Worm (Caenorhabditis elegans) whole organism, young adult: ENCODE data around the gene rsp-1.

ENCODE experiments used
- B0019.2 ChIP-seq: fragments of 200-800 bp; sonication (Bioruptor generic); conservative IDR thresholded peaks from 2 replicates; pipeline ENCODE4 v1.3.6; 2022; ENCODE audit warnings: missing genetic modification reagents, missing genetic modification characterization, missing compliant biosample characterization
- F10E7.11 ChIP-seq: sonication (generic microtip); optimal IDR thresholded peaks from 2 replicates; lab custom pipeline; 2017; ENCODE audit warnings: mild to moderate bottlenecking, missing genetic modification characterization, moderate library complexity, missing compliant biosample characterization
- F22D6.2 ChIP-seq: sonication (generic microtip); optimal IDR thresholded peaks from 2 replicates; lab custom pipeline; 2016; ENCODE audit warnings: mild to moderate bottlenecking, missing genetic modification characterization, missing compliant biosample characterization
- F23B12.7 ChIP-seq: sonication (generic microtip); optimal IDR thresholded peaks from 2 replicates; lab custom pipeline; 2017; ENCODE audit warnings: missing genetic modification characterization, mild to moderate bottlenecking, missing compliant biosample characterization, antibody characterized with exemption, moderate library complexity; ENCODE audit not compliant: insufficient read depth
- F33H1.4 ChIP-seq: fragments of 200-800 bp; sonication (Bioruptor generic); IDR thresholded peaks from 2 replicates; pipeline ENCODE4 v1.3.6; 2022; ENCODE audit warnings: missing genetic modification reagents, missing genetic modification characterization, missing compliant biosample characterization
- F39B2.1 ChIP-seq: fragments of 200-800 bp; sonication (Bioruptor generic); IDR thresholded peaks from 2 replicates; pipeline ENCODE4 v1.3.6; 2022; ENCODE audit warnings: missing genetic modification reagents, missing genetic modification characterization, missing compliant biosample characterization
- K12H6.12 ChIP-seq: fragments of 200-800 bp; sonication (Bioruptor generic); optimal IDR thresholded peaks from 2 replicates; lab custom pipeline; 2018; ENCODE audit warnings: mild to moderate bottlenecking, missing genetic modification characterization, missing compliant biosample characterization
- T07F8.4 ChIP-seq: sonication (generic microtip); optimal IDR thresholded peaks from 2 replicates; lab custom pipeline; 2016; ENCODE audit warnings: mild to moderate bottlenecking, missing genetic modification characterization, moderate library complexity, missing compliant biosample characterization
- Y53G8AR.9 ChIP-seq: fragments of 200-800 bp; sonication (Bioruptor generic); conservative IDR thresholded peaks from 2 replicates; pipeline ENCODE4 v1.3.6; 2022; ENCODE audit warnings: missing genetic modification reagents, missing genetic modification characterization, missing compliant biosample characterization
- Y56A3A.18 ChIP-seq: fragments of 200-800 bp; sonication (Bioruptor generic); IDR thresholded peaks from 2 replicates; pipeline ENCODE4 v1.3.6; 2022; ENCODE audit warnings: missing genetic modification reagents, missing genetic modification characterization, missing compliant biosample characterization
- aptf-2 ChIP-seq: fragments of 200-800 bp; sonication (Bioruptor generic); conservative IDR thresholded peaks from 2 replicates; pipeline ENCODE4 v1.3.6; 2022; ENCODE audit warnings: missing genetic modification reagents, missing genetic modification characterization, missing compliant biosample characterization
- attf-3 ChIP-seq: fragments of 200-800 bp; sonication (Bioruptor generic); conservative IDR thresholded peaks from 2 replicates; pipeline ENCODE4 v1.3.6; 2022; ENCODE audit warnings: missing genetic modification reagents, missing genetic modification characterization, missing compliant biosample characterization
- bed-2 ChIP-seq: fragments of 200-800 bp; sonication (Bioruptor generic); IDR thresholded peaks from 2 replicates; pipeline ENCODE4 v1.3.6; 2022; ENCODE audit warnings: missing genetic modification reagents, missing genetic modification characterization, missing compliant biosample characterization
- cebp-2 ChIP-seq: fragments of 200-800 bp; sonication (Bioruptor generic); IDR thresholded peaks from 2 replicates; pipeline ENCODE4 v1.3.6; 2022; ENCODE audit warnings: missing genetic modification characterization, missing compliant biosample characterization
- ceh-58 ChIP-seq: fragments of 200-800 bp; sonication (Bioruptor generic); IDR thresholded peaks from 2 replicates; pipeline ENCODE4 v1.3.6; 2022; ENCODE audit warnings: missing genetic modification characterization, missing compliant biosample characterization
- ceh-91 ChIP-seq: fragments of 200-800 bp; sonication (Bioruptor generic); IDR thresholded peaks from 2 replicates; pipeline ENCODE4 v1.3.6; 2022; ENCODE audit warnings: missing genetic modification reagents, missing genetic modification characterization, missing compliant biosample characterization
- chd-7 ChIP-seq: sonication (generic microtip); optimal IDR thresholded peaks from 2 replicates; lab custom pipeline; 2016; ENCODE audit warnings: mild to moderate bottlenecking, missing genetic modification characterization, moderate library complexity, missing compliant biosample characterization
- die-1 ChIP-seq: sonication (generic microtip); optimal IDR thresholded peaks from 2 replicates; lab custom pipeline; 2016; ENCODE audit warnings: missing genotype, mild to moderate bottlenecking, missing genetic modification characterization, missing compliant biosample characterization
- dox-1 ChIP-seq: fragments of 200-800 bp; sonication (Bioruptor generic); IDR thresholded peaks from 2 replicates; pipeline ENCODE4 v1.3.6; 2022; ENCODE audit warnings: missing genetic modification reagents, missing genetic modification characterization, missing compliant biosample characterization
- egl-44 ChIP-seq: fragments of 200-800 bp; sonication (Bioruptor generic); IDR thresholded peaks from 2 replicates; pipeline ENCODE4 v1.3.6; 2022; ENCODE audit warnings: missing genetic modification reagents, missing genetic modification characterization, missing compliant biosample characterization
- hlh-12 ChIP-seq: sonication (generic microtip); optimal IDR thresholded peaks from 2 replicates; lab custom pipeline; 2016; ENCODE audit warnings: missing genetic modification characterization, missing compliant biosample characterization
- hmg-20 ChIP-seq: fragments of 200-800 bp; sonication (Bioruptor generic); IDR thresholded peaks from 2 replicates; pipeline ENCODE4 v1.3.6; 2022; ENCODE audit warnings: missing genetic modification reagents, missing genetic modification characterization, missing compliant biosample characterization
- hrde-1 ChIP-seq: sonication (generic microtip); optimal IDR thresholded peaks from 2 replicates; lab custom pipeline; 2016; ENCODE audit warnings: missing genetic modification characterization, mild to moderate bottlenecking, missing compliant biosample characterization, moderate library complexity, missing genotype, missing genetic modification reagents, borderline replicate concordance
- hsf-1 ChIP-seq: fragments of 200-800 bp; sonication (Bioruptor generic); IDR thresholded peaks from 2 replicates; pipeline ENCODE4 v1.3.6; 2022; ENCODE audit warnings: missing genetic modification reagents, missing genetic modification characterization, missing compliant biosample characterization
- lin-26 ChIP-seq: fragments of 200-800 bp; sonication (Bioruptor generic); IDR thresholded peaks from 2 replicates; pipeline ENCODE4 v1.3.6; 2022; ENCODE audit warnings: missing genetic modification reagents, missing genetic modification characterization, missing compliant biosample characterization
- lin-54 ChIP-seq: fragments of 200-800 bp; sonication (Bioruptor generic); optimal IDR thresholded peaks from 2 replicates; lab custom pipeline; 2018; ENCODE audit warnings: mild to moderate bottlenecking, missing genetic modification characterization, missing compliant biosample characterization
- lsl-1 ChIP-seq: fragments of 200-800 bp; sonication (Bioruptor generic); optimal IDR thresholded peaks from 2 replicates; lab custom pipeline; 2018; ENCODE audit warnings: mild to moderate bottlenecking, missing genetic modification characterization, moderate library complexity, missing compliant biosample characterization
- madf-8 ChIP-seq: fragments of 200-800 bp; sonication (Bioruptor generic); conservative IDR thresholded peaks from 2 replicates; pipeline ENCODE4 v1.3.6; 2022; ENCODE audit warnings: missing genetic modification reagents, missing genetic modification characterization, missing compliant biosample characterization
- mel-28 ChIP-seq: sonication (generic microtip); optimal IDR thresholded peaks from 2 replicates; lab custom pipeline; 2016; ENCODE audit warnings: borderline replicate concordance, mild to moderate bottlenecking, missing genetic modification characterization, missing compliant biosample characterization
- mes-4 ChIP-seq: sonication (generic microtip); optimal IDR thresholded peaks from 2 replicates; lab custom pipeline; 2016; ENCODE audit warnings: missing genotype, missing genetic modification characterization, missing compliant biosample characterization
- mxl-1 ChIP-seq: sonication (generic microtip); optimal IDR thresholded peaks from 2 replicates; lab custom pipeline; 2016; ENCODE audit warnings: missing genetic modification characterization, missing compliant biosample characterization
- nfya-1 ChIP-seq: sonication (generic microtip); optimal IDR thresholded peaks from 2 replicates; lab custom pipeline; 2017; ENCODE audit warnings: antibody characterized with exemption, missing compliant biosample characterization, missing genetic modification characterization, borderline replicate concordance; ENCODE audit not compliant: insufficient read depth
- nfya-2 ChIP-seq: fragments of 200-800 bp; sonication (Bioruptor generic); IDR thresholded peaks from 2 replicates; pipeline ENCODE4 v1.3.6; 2022; ENCODE audit warnings: missing genetic modification reagents, missing genetic modification characterization, missing compliant biosample characterization
- nhr-27 ChIP-seq: fragments of 200-800 bp; sonication (Bioruptor generic); optimal IDR thresholded peaks from 2 replicates; lab custom pipeline; 2018; ENCODE audit warnings: mild to moderate bottlenecking, missing genetic modification characterization, moderate library complexity, missing compliant biosample characterization
- pha-4 ChIP-seq: fragments of 150-350 bp; sonication (generic microtip); optimal IDR thresholded peaks from 2 replicates; lab custom pipeline; 2014; ENCODE audit warnings: missing biosample characterization, missing genetic modification reagents, missing genetic modification characterization
- rcor-1 ChIP-seq: fragments of 200-800 bp; sonication (Bioruptor generic); IDR thresholded peaks from 2 replicates; pipeline ENCODE4 v1.3.6; 2022; ENCODE audit warnings: missing genetic modification reagents, missing genetic modification characterization, missing compliant biosample characterization
- rpc-1 ChIP-seq, 2 experiments: fragments of 150-350 bp in 1 of 2; sonication (generic microtip) in 1 of 2; optimal IDR thresholded peaks; 2 replicates each; lab custom pipeline; 2014 to 2018; ENCODE audit warnings: missing biosample characterization in 1 of 2, missing genetic modification characterization in 1 of 2, missing genetic modification reagents in 1 of 2, missing genotype in 1 of 2
- snpc-1.1 ChIP-seq: sonication (generic microtip); optimal IDR thresholded peaks from 2 replicates; lab custom pipeline; 2017; ENCODE audit warnings: missing genetic modification characterization, mild to moderate bottlenecking, missing compliant biosample characterization, antibody characterized with exemption, moderate library complexity, missing genotype, missing genetic modification reagents; ENCODE audit not compliant: insufficient read depth
- tbx-9 ChIP-seq: sonication (generic microtip); optimal IDR thresholded peaks from 2 replicates; lab custom pipeline; 2016; ENCODE audit warnings: borderline replicate concordance, missing genetic modification characterization, inconsistent platforms, missing compliant biosample characterization
- ztf-22 ChIP-seq: fragments of 200-800 bp; sonication (Bioruptor generic); optimal IDR thresholded peaks from 2 replicates; lab custom pipeline; 2018; ENCODE audit warnings: mild to moderate bottlenecking, missing genetic modification characterization, moderate library complexity, missing compliant biosample characterization
- ztf-25 ChIP-seq: fragments of 200-800 bp; sonication (Bioruptor generic); IDR thresholded peaks from 2 replicates; pipeline ENCODE4 v1.3.6; 2022; ENCODE audit warnings: missing genetic modification reagents, missing genetic modification characterization, missing compliant biosample characterization
- ztf-26 ChIP-seq: sonication (generic microtip); optimal IDR thresholded peaks from 2 replicates; lab custom pipeline; 2017; ENCODE audit warnings: missing genetic modification characterization, missing compliant biosample characterization
- ztf-3 ChIP-seq: fragments of 200-800 bp; sonication (Bioruptor generic); optimal IDR thresholded peaks from 2 replicates; lab custom pipeline; 2018; ENCODE audit warnings: mild to moderate bottlenecking, missing genetic modification characterization, missing compliant biosample characterization

The rsp-1 gene

DNA sequence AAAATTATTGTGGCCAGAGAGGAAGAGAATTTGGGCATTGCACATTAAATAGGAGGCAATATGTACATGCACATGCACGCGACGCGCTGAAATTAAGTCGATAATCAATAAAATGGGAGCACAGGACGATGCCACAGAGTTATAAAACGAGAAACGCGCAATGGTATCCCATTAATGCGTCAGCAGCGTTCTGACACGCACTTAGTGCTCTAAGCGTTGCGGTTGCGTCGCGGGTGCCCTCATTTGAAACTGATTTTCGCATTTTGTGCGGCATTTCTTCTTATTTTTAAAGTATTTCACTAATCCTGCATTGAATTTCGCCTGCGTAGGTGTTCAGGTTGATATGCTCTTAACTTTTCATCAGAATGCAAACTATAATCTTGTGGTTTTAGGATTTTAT lies at the start of gene rsp-1 (continued):
- TF ChIP-seq pha-4 (tag; lab: Kevin White, UChicago): no peak
- peak; percentile 85 for TF ChIP-seq F23B12.7
- no peak for TF ChIP-seq mxl-1 (tag; lab: Kevin White, UChicago)
- TF ChIP-seq tbx-9 (tag; lab: Kevin White, UChicago): no peak
- TF ChIP-seq egl-44 (GFP tag; lab: Robert Waterston, UW): 0 out of 2 replicates have a peak, but pooled peaks have one; percentile 29
- TF ChIP-seq nfya-2: no peak
- TF ChIP-seq ztf-26: peak; percentile 71
- peak; percentile 42 for TF ChIP-seq snpc-1.1 (tag; lab: Kevin White, UChicago)
- peak; percentile 80 for TF ChIP-seq K12H6.12
- TF ChIP-seq madf-8: peak; percentile 57
- TF ChIP-seq cebp-2: no peak
- no peak for TF ChIP-seq hmg-20
- no peak for TF ChIP-seq aptf-2 (GFP tag; lab: Robert Waterston, UW)
- TF ChIP-seq ceh-91: peak; percentile 73
- TF ChIP-seq nhr-27 (tag; lab: Kevin White, UChicago): no peak
- peak; percentile 79 for TF ChIP-seq attf-3 (GFP tag; lab: Robert Waterston, UW)
- TF ChIP-seq Y56A3A.18: 0 out of 2 replicates have a peak, but pooled peaks have one; percentile 49
- no peak for TF ChIP-seq F10E7.11 (tag; lab: Kevin White, UChicago)
- peak; percentile 76 for TF ChIP-seq F33H1.4 (GFP tag; lab: Robert Waterston, UW)
- no peak for TF ChIP-seq F39B2.1 (GFP tag; lab: Robert Waterston, UW)
- no peak for TF ChIP-seq ztf-25 (GFP tag; lab: Robert Waterston, UW)
- TF ChIP-seq ztf-3 (GFP tag; lab: Kevin White, UChicago): no peak
- no peak for TF ChIP-seq ztf-22
- TF ChIP-seq mel-28 (tag; lab: Kevin White, UChicago): no peak
- peak; percentile 95 for TF ChIP-seq dox-1
- no peak for TF ChIP-seq bed-2
- TF ChIP-seq lsl-1: peak; percentile 79
- TF ChIP-seq chd-7 (tag; lab: Kevin White, UChicago): peak; percentile 64
- TF ChIP-seq T07F8.4: no peak
- peak; percentile 93 for TF ChIP-seq lin-54 (GFP tag; lab: Kevin White, UChicago)

DNA sequence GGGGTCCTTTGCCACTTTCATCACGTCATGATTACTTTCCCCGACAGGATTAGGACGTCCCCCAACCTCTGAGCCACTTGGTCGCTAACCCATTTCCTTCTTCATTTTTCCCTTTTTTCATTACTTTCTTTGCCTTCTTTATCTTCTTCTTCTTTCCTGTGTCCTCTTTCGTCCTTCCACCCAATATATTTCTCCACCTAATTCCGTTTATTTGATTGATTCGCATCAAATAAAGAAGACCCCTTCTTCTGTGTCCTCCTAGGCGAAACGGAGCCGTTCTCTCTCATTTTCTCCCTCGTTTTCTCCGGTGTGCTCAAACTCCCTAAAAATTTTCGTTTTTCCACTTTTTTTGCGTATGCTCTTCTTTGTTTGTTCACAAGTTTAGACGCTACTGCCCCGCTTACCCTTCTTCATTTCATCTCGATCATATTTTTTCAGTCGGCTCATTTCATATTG lies 43.5 kb upstream of the rsp-1 start, which contains the start of gene C05D12.7:
Gene C05D12.7, plus strand, starts transcription at position 406 of the 456 bp plus-strand sequence.
- TF ChIP-seq rpc-1 (optimal IDR thresholded peaks at IDR 0.05; lab: Kevin White, UChicago) (no peak), rpc-1 (tag; optimal IDR thresholded peaks at IDR 0.05; lab: Kevin White, UChicago) (no peak), ceh-58 (GFP tag; lab: Robert Waterston, UW) (no peak), F22D6.2 (tag; lab: Kevin White, UChicago) (no peak), attf-3 (GFP tag; lab: Robert Waterston, UW) (no peak), B0019.2 (GFP tag; lab: Robert Waterston, UW) (no peak), lin-26 (GFP tag; lab: Robert Waterston, UW) (no peak), nfya-1 (tag; lab: Kevin White, UChicago) (no peak), chd-7 (tag; lab: Kevin White, UChicago) (no peak), ztf-22 (no peak), ztf-3 (GFP tag; lab: Kevin White, UChicago) (no peak), Y53G8AR.9 (no peak), rcor-1 (GFP tag; lab: Robert Waterston, UW) (no peak), mes-4 (tag; lab: Kevin White, UChicago) (no peak), hsf-1 (GFP tag; lab: Robert Waterston, UW) (no peak), die-1 (tag; lab: Kevin White, UChicago) (no peak), hrde-1 (no peak), hlh-12 (tag; lab: Kevin White, UChicago) (no peak)
